Worm (Caenorhabditis elegans) whole organism, early embryonic: Measurements from ENCODE around the gene M02B7.2.

Experiments
- F13C5.2 ChIP-seq: sonication (generic microtip); optimal IDR thresholded peaks from 2 replicates; lab custom pipeline; 2017; ENCODE audit warnings: mild to moderate bottlenecking, missing genetic modification characterization, inconsistent platforms, missing compliant biosample characterization
- aly-1 ChIP-seq: sonication (generic microtip); optimal IDR thresholded peaks from 2 replicates; lab custom pipeline; 2016; ENCODE audit warnings: missing genetic modification characterization, missing compliant biosample characterization
- ama-1 ChIP-seq: fragments of 150-350 bp; optimal IDR thresholded peaks from 2 replicates; lab custom pipeline; 2014
- ets-7 ChIP-seq: sonication (generic microtip); optimal IDR thresholded peaks from 2 replicates; lab custom pipeline; 2016; ENCODE audit warnings: missing genotype, missing genetic modification characterization, missing compliant biosample characterization
- flt-1 ChIP-seq: fragments of 200-800 bp; sonication (Bioruptor generic); IDR thresholded peaks from 2 replicates; pipeline ENCODE4 v1.3.6; 2022; ENCODE audit warnings: missing genetic modification characterization, missing compliant biosample characterization
- hmbx-1 ChIP-seq: sonication (generic microtip); optimal IDR thresholded peaks from 2 replicates; lab custom pipeline; 2016; ENCODE audit warnings: mild to moderate bottlenecking, missing genetic modification characterization, missing compliant biosample characterization
- hmg-4 ChIP-seq: fragments of 200-800 bp; sonication (Bioruptor generic); optimal IDR thresholded peaks from 2 replicates; lab custom pipeline; 2018; ENCODE audit warnings: mild to moderate bottlenecking, missing genetic modification characterization, missing compliant biosample characterization
- pes-1 ChIP-seq: fragments of 200-800 bp; sonication (Bioruptor generic); IDR thresholded peaks from 2 replicates; pipeline ENCODE4 v1.3.6; 2022; ENCODE audit warnings: missing genetic modification reagents, missing genetic modification characterization, missing compliant biosample characterization
- scrt-1 ChIP-seq: fragments of 200-800 bp; sonication (Bioruptor generic); IDR thresholded peaks from 2 replicates; pipeline ENCODE4 v1.3.6; 2022; ENCODE audit warnings: missing genetic modification characterization, missing compliant biosample characterization
- sea-1 ChIP-seq: fragments of 200-800 bp; sonication (Bioruptor generic); conservative IDR thresholded peaks from 2 replicates; pipeline ENCODE4 v1.3.6; 2022; ENCODE audit warnings: missing genetic modification characterization, missing compliant biosample characterization
- tbx-37 ChIP-seq: fragments of 200-800 bp; sonication (Bioruptor generic); conservative IDR thresholded peaks from 2 replicates; pipeline ENCODE4 v1.3.6; 2022; ENCODE audit warnings: missing genetic modification reagents, missing genetic modification characterization, missing compliant biosample characterization

DNA sequence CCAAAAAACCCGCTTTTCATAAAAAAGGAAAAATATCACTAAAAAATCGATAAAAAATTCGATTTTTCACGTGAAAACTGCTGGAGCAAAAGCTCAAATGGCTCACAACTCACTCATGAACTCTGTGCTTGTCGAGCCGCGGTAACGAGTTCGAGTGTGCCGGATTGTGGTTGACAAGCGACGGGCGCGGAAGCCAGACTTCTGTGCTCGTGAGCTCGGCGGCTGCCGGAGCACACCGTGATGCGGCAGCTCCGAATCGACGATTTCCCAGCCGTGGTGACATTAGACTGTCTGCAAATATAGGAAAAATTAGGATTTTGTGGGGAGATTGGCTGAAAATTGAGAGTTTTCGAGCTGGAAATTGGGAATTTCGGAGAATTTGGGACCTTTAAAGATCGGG is 9.4 kb downstream of the M02B7.2 start:
- TF ChIP-seq scrt-1 (GFP tag; lab: Robert Waterston, UW) (no peak), ama-1 (lab: Kevin White, UChicago) (no peak), aly-1 (tag; lab: Kevin White, UChicago) (no peak), tbx-37 (GFP tag; lab: Robert Waterston, UW) (no peak), pes-1 (GFP tag; lab: Robert Waterston, UW) (no peak), sea-1 (GFP tag; lab: Robert Waterston, UW) (no peak), hmg-4 (GFP tag; lab: Kevin White, UChicago) (no peak), F13C5.2 (tag; lab: Kevin White, UChicago) (no peak), ets-7 (tag; lab: Kevin White, UChicago) (no peak), flt-1 (GFP tag; lab: Robert Waterston, UW) (no peak), hmbx-1 (no peak)
